Fruit fly (Drosophila melanogaster): ENCODE data around the gene eg.

dm6 chr3L:21843307-21843706 lies 34.8 kb downstream of the eg start:
- TF ChIP-seq acj6 (GFP tag; optimal IDR thresholded peaks at IDR 0.05) (no peak), dsx (GFP tag; optimal IDR thresholded peaks at IDR 0.05; ENCODE audit: poor library complexity, severe bottlenecking) (no peak), cyc (GFP tag; optimal IDR thresholded peaks at IDR 0.05) (no peak), fkh (GFP tag; optimal IDR thresholded peaks at IDR 0.05) (no peak), fd85E (GFP tag; optimal IDR thresholded peaks at IDR 0.05) (no peak), CG11294 (GFP tag; IDR thresholded peaks at IDR 0.05) (no peak), Hr38 (GFP tag; optimal IDR thresholded peaks at IDR 0.05) (no peak), CG10631 (GFP tag; optimal IDR thresholded peaks at IDR 0.05) (no peak), Eip93F (GFP tag; optimal IDR thresholded peaks at IDR 0.05) (no peak), CG11762 (GFP tag; optimal IDR thresholded peaks at IDR 0.05; ENCODE audit: insufficient read depth) (no peak), topi (GFP tag; optimal IDR thresholded peaks at IDR 0.05) (no peak), Sox102F (GFP tag; optimal IDR thresholded peaks at IDR 0.05) (no peak), CG3032 (tag; optimal IDR thresholded peaks at IDR 0.05) (no peak), CG9139 (GFP tag; optimal IDR thresholded peaks at IDR 0.05) (no peak)
